Fruit fly (Drosophila melanogaster) whole organism, embryonic: ENCODE results near the gene CG7557.
A peak's percentile ranks its signal among the peaks of the same experiment; 100 is the strongest.

Source experiments
- Atf-2 ChIP-seq: fragments of 200-800 bp; sonication (Bioruptor generic); optimal IDR thresholded peaks from 2 replicates; lab custom pipeline; 2016; ENCODE audit warnings: missing biosample characterization, missing genetic modification characterization
- CG10462 ChIP-seq: fragments of 200-800 bp; sonication (Bioruptor generic); optimal IDR thresholded peaks from 2 replicates; lab custom pipeline; 2016; ENCODE audit warnings: missing biosample characterization, missing genetic modification characterization
- CG10565 ChIP-seq: fragments of 200-800 bp; sonication (Bioruptor generic); optimal IDR thresholded peaks from 3 replicates; lab custom pipeline; 2016; ENCODE audit warnings: missing biosample characterization, mild to moderate bottlenecking, missing genetic modification characterization
- CG11695 ChIP-seq: fragments of 200-800 bp; sonication (Bioruptor generic); IDR thresholded peaks from 3 replicates; pipeline ENCODE4 v1.3.6; 2022; ENCODE audit warnings: missing biosample characterization, missing genetic modification characterization
- CG12236 ChIP-seq: fragments of 200-800 bp; sonication (Bioruptor generic); optimal IDR thresholded peaks from 2 replicates; lab custom pipeline; 2016; ENCODE audit warnings: missing biosample characterization, missing genetic modification characterization
- CG12299 ChIP-seq: fragments of 200-800 bp; sonication (Bioruptor generic); optimal IDR thresholded peaks from 2 replicates; lab custom pipeline; 2018; ENCODE audit warnings: missing biosample characterization, mild to moderate bottlenecking, missing genetic modification characterization
- CG1233 ChIP-seq: fragments of 200-800 bp; sonication (Bioruptor generic); optimal IDR thresholded peaks from 4 replicates; lab custom pipeline; 2018; ENCODE audit warnings: missing biosample characterization, mild to moderate bottlenecking, missing genetic modification characterization
- CG12769 ChIP-seq: fragments of 200-800 bp; sonication (Bioruptor generic); optimal IDR thresholded peaks from 2 replicates; lab custom pipeline; 2019; ENCODE audit warnings: missing biosample characterization, mild to moderate bottlenecking, missing genetic modification characterization, moderate library complexity
- CG13287 ChIP-seq: fragments of 200-800 bp; sonication (Bioruptor generic); IDR thresholded peaks from 2 replicates; pipeline ENCODE4 v1.3.6; 2022; ENCODE audit warnings: missing biosample characterization, missing genetic modification characterization; ENCODE audit not compliant: partially characterized antibody
- CG13894 ChIP-seq: fragments of 200-800 bp; sonication (Bioruptor generic); optimal IDR thresholded peaks from 3 replicates; lab custom pipeline; 2018; ENCODE audit warnings: missing biosample characterization, mild to moderate bottlenecking, missing genetic modification characterization, moderate library complexity
- CG14710 ChIP-seq: fragments of 200-800 bp; sonication (Bioruptor generic); optimal IDR thresholded peaks from 3 replicates; lab custom pipeline; 2019; ENCODE audit warnings: missing biosample characterization, mild to moderate bottlenecking, missing genetic modification characterization, moderate library complexity
- CG14860 ChIP-seq: fragments of 200-800 bp; sonication (Bioruptor generic); IDR thresholded peaks from 3 replicates; pipeline ENCODE4 v1.3.6; 2022; ENCODE audit warnings: missing biosample characterization, missing genetic modification characterization; ENCODE audit not compliant: partially characterized antibody
- CG15011 ChIP-seq: fragments of 200-800 bp; sonication (Bioruptor generic); optimal IDR thresholded peaks from 3 replicates; lab custom pipeline; 2018; ENCODE audit warnings: missing biosample characterization, mild to moderate bottlenecking, missing genetic modification characterization
- CG2129 ChIP-seq: fragments of 200-800 bp; sonication (Bioruptor generic); IDR thresholded peaks from 2 replicates; pipeline ENCODE4 v1.3.6; 2022; ENCODE audit warnings: missing biosample characterization, missing genetic modification characterization; ENCODE audit not compliant: partially characterized antibody
- CG2712 ChIP-seq: fragments of 200-800 bp; optimal IDR thresholded peaks from 3 replicates; lab custom pipeline; 2019; ENCODE audit warnings: missing biosample characterization, mild to moderate bottlenecking, missing genetic modification characterization, moderate library complexity
- CG2889 ChIP-seq: fragments of 200-800 bp; sonication (Bioruptor generic); IDR thresholded peaks from 3 replicates; pipeline ENCODE4 v1.3.6; 2022; ENCODE audit warnings: missing biosample characterization, missing genetic modification characterization
- CG3065 ChIP-seq: fragments of 200-800 bp; sonication (Bioruptor generic); optimal IDR thresholded peaks from 2 replicates; lab custom pipeline; 2016; ENCODE audit warnings: missing biosample characterization, missing genetic modification characterization
- CG32532 ChIP-seq: fragments of 200-800 bp; sonication (Bioruptor generic); IDR thresholded peaks from 2 replicates; pipeline ENCODE4 v1.3.6; 2022; ENCODE audit warnings: missing biosample characterization, missing genetic modification characterization
- CG4360 ChIP-seq: fragments of 200-800 bp; sonication (Bioruptor generic); IDR thresholded peaks from 2 replicates; pipeline ENCODE4 v1.3.6; 2022; ENCODE audit warnings: missing biosample characterization, missing genetic modification characterization
- CG4854 ChIP-seq: fragments of 200-800 bp; sonication (Bioruptor generic); optimal IDR thresholded peaks from 2 replicates; lab custom pipeline; 2016; ENCODE audit warnings: missing biosample characterization, missing genetic modification characterization, inconsistent platforms
- CG6791 ChIP-seq: fragments of 200-800 bp; sonication (Bioruptor generic); IDR thresholded peaks from 3 replicates; pipeline ENCODE4 v1.3.6; 2022; ENCODE audit warnings: missing biosample characterization, missing genetic modification characterization; ENCODE audit not compliant: partially characterized antibody
- CG8281 ChIP-seq: fragments of 200-800 bp; sonication (Bioruptor generic); optimal IDR thresholded peaks from 2 replicates; lab custom pipeline; 2018; ENCODE audit warnings: missing biosample characterization, mild to moderate bottlenecking, missing genetic modification characterization, moderate library complexity
- CG8290 ChIP-seq, 3 experiments: fragments of 200-800 bp; sonication (Bioruptor generic); optimal IDR thresholded peaks; 2 replicates each; lab custom pipeline; 2016 to 2019; ENCODE audit warnings: missing biosample characterization in 3 of 3, missing genetic modification characterization in 3 of 3, mild to moderate bottlenecking in 2 of 3, moderate library complexity in 1 of 3
- Chrac-16 ChIP-seq: fragments of 200-800 bp; sonication (Bioruptor generic); optimal IDR thresholded peaks from 3 replicates; lab custom pipeline; 2016; ENCODE audit warnings: missing biosample characterization, missing genetic modification characterization
- E2f1 ChIP-seq: fragments of 200-800 bp; sonication (Bioruptor generic); IDR thresholded peaks from 2 replicates; pipeline ENCODE4 v1.3.6; 2022; ENCODE audit warnings: missing biosample characterization, missing genetic modification characterization
- Hey ChIP-seq: fragments of 200-800 bp; sonication (Bioruptor generic); optimal IDR thresholded peaks from 3 replicates; lab custom pipeline; 2018; ENCODE audit warnings: missing biosample characterization, mild to moderate bottlenecking, missing genetic modification characterization
- Hr51 ChIP-seq, 2 experiments: fragments of 200-800 bp; sonication (Bioruptor generic); optimal IDR thresholded peaks; 2 replicates in 1 of 2; 3 replicates in 1 of 2; lab custom pipeline; 2016 to 2018; ENCODE audit warnings: missing biosample characterization in 2 of 2, missing genetic modification characterization in 2 of 2, mild to moderate bottlenecking in 1 of 2, moderate library complexity in 1 of 2
- Jarid2 ChIP-seq: fragments of 200-800 bp; sonication (Bioruptor generic); optimal IDR thresholded peaks from 3 replicates; lab custom pipeline; 2017; ENCODE audit warnings: mild to moderate bottlenecking, missing biosample characterization, missing genetic modification reagents, missing genetic modification characterization
- Mes4 ChIP-seq: fragments of 200-800 bp; sonication (Bioruptor generic); optimal IDR thresholded peaks from 2 replicates; lab custom pipeline; 2016; ENCODE audit warnings: missing biosample characterization, missing genetic modification characterization
- NFAT ChIP-seq: fragments of 200-800 bp; sonication (Bioruptor generic); IDR thresholded peaks from 2 replicates; pipeline ENCODE4 v1.3.6; 2022; ENCODE audit warnings: missing biosample characterization, missing genetic modification characterization
- Opbp ChIP-seq: fragments of 200-800 bp; sonication (Bioruptor generic); IDR thresholded peaks from 3 replicates; pipeline ENCODE4 v1.3.6; 2022; ENCODE audit warnings: missing biosample characterization, missing genetic modification characterization; ENCODE audit not compliant: partially characterized antibody
- aop ChIP-seq: fragments of 200-800 bp; sonication (Bioruptor generic); IDR thresholded peaks from 2 replicates; pipeline ENCODE4 v1.3.6; 2022; ENCODE audit warnings: missing biosample characterization, missing genetic modification characterization
- bowl ChIP-seq: fragments of 200-800 bp; sonication (Bioruptor generic); IDR thresholded peaks from 2 replicates; pipeline ENCODE4 v1.3.6; 2022; ENCODE audit warnings: missing biosample characterization, missing genetic modification characterization
- chinmo ChIP-seq: fragments of 200-800 bp; sonication (Bioruptor generic); IDR thresholded peaks from 4 replicates; pipeline ENCODE4 v1.3.6; 2022; ENCODE audit warnings: missing biosample characterization, missing genetic modification characterization; ENCODE audit not compliant: partially characterized antibody
- disco-r ChIP-seq: fragments of 200-800 bp; sonication (Bioruptor generic); optimal IDR thresholded peaks from 2 replicates; lab custom pipeline; 2016; ENCODE audit warnings: missing biosample characterization, missing genetic modification characterization
- dm ChIP-seq: fragments of 200-800 bp; sonication (Bioruptor generic); optimal IDR thresholded peaks from 3 replicates; lab custom pipeline; 2016; ENCODE audit warnings: missing biosample characterization, missing genetic modification characterization
- dpn ChIP-seq, 2 experiments: fragments of 200-800 bp; sonication (Bioruptor generic); optimal IDR thresholded peaks; 3 replicates each; lab custom pipeline; 2016; ENCODE audit warnings: missing biosample characterization in 2 of 2, missing genetic modification characterization in 2 of 2
- emc ChIP-seq: fragments of 200-800 bp; sonication (Bioruptor generic); optimal IDR thresholded peaks from 2 replicates; lab custom pipeline; 2016; ENCODE audit warnings: missing biosample characterization, missing genetic modification characterization
- en ChIP-seq: fragments of 200-800 bp; sonication (Bioruptor generic); optimal IDR thresholded peaks from 2 replicates; lab custom pipeline; 2016; ENCODE audit warnings: missing biosample characterization, missing genetic modification characterization
- lilli ChIP-seq: fragments of 200-800 bp; sonication (Bioruptor generic); optimal IDR thresholded peaks from 3 replicates; lab custom pipeline; 2016; ENCODE audit warnings: missing biosample characterization, missing genetic modification characterization
- luna ChIP-seq: fragments of 200-800 bp; sonication (Bioruptor generic); optimal IDR thresholded peaks from 2 replicates; lab custom pipeline; 2016; ENCODE audit warnings: missing biosample characterization, missing genetic modification characterization
- nerfin-2 ChIP-seq: fragments of 200-800 bp; sonication (Bioruptor generic); IDR thresholded peaks from 2 replicates; pipeline ENCODE4 v1.3.6; 2022; ENCODE audit warnings: missing biosample characterization, missing genetic modification characterization; ENCODE audit not compliant: partially characterized antibody
- oc ChIP-seq: fragments of 200-800 bp; sonication (Bioruptor generic); optimal IDR thresholded peaks from 2 replicates; lab custom pipeline; 2018; ENCODE audit warnings: missing biosample characterization, mild to moderate bottlenecking, missing genetic modification characterization, moderate library complexity
- ro ChIP-seq: fragments of 200-800 bp; sonication (Bioruptor generic); IDR thresholded peaks from 2 replicates; pipeline ENCODE4 v1.3.6; 2022; ENCODE audit warnings: missing biosample characterization, missing genetic modification characterization
- seq ChIP-seq: fragments of 200-800 bp; sonication (Bioruptor generic); IDR thresholded peaks from 2 replicates; pipeline ENCODE4 v1.3.6; 2022; ENCODE audit warnings: missing biosample characterization, missing genetic modification characterization
- slbo ChIP-seq: fragments of 200-800 bp; sonication (Bioruptor generic); IDR thresholded peaks from 2 replicates; pipeline ENCODE4 v1.3.6; 2022; ENCODE audit warnings: missing biosample characterization, missing genetic modification characterization
- slou ChIP-seq: fragments of 200-800 bp; sonication (Bioruptor generic); optimal IDR thresholded peaks from 3 replicates; lab custom pipeline; 2016; ENCODE audit warnings: missing biosample characterization, missing genetic modification characterization
- usp ChIP-seq: fragments of >200 bp; optimal IDR thresholded peaks from 2 replicates; lab custom pipeline; 2017; ENCODE audit warnings: missing biosample characterization, missing genetic modification characterization
- vvl ChIP-seq: fragments of 200-800 bp; sonication (Bioruptor generic); IDR thresholded peaks from 2 replicates; pipeline ENCODE4 v1.3.6; 2022; ENCODE audit warnings: missing biosample characterization, missing genetic modification characterization

Gene CG7557

DNA sequence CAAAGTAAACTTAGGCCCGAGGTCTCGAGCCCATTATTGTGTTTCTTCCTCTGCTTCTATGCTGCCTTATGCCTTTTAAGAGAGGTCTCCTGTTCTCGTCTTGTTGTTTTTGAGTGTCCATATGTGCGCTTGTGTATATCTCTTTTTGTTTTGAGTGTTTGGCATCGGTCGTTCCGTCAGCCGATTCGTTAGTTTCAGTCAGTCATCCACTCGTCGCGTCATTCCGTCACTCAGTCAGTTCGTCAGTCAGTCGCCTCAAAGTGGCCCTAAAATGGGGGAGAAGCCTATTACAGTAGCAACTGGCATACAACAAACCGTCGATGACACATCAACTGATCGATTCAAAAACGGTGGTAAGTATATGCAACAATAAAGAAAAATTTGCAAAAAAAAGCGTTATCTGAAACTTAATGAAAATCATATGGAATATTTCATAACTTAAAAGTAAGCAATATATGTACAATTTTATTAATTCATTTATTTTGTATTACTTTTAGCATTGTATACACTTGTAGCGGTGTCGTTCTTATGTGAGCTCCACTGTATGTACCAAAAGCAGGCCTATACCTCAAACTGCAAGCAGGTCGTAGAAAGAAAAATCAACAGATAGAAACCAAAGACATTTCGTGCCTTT is 26.8 kb upstream of the CG7557 start (continued):
- TF ChIP-seq Hr51 (GFP tag; optimal IDR thresholded peaks at IDR 0.05; lab: Kevin White, UChicago) (peak; percentile 93 to 94), chinmo (GFP tag; lab: Robert Waterston, UW) (peak; percentile 76; the same call in 1 of the 4 replicates), slbo (peak; percentile 96), CG10462 (peak; percentile 68), Opbp (GFP tag; lab: Robert Waterston, UW) (no peak), bowl (GFP tag; lab: Robert Waterston, UW) (peak; percentile 96), dpn (GFP tag; optimal IDR thresholded peaks at IDR 0.05; lab: Kevin White, UChicago) (peak; percentile 84 to 91), CG12236 (GFP tag; lab: Kevin White, UChicago) (peak; percentile 50), Atf-2 (GFP tag; lab: Kevin White, UChicago) (peak; percentile 83), CG15011 (peak; percentile 86), seq (GFP tag; lab: Robert Waterston, UW) (peak; percentile 97), CG8281 (tag; lab: Kevin White, UChicago) (peak; percentile 99), nerfin-2 (GFP tag; lab: Robert Waterston, UW) (no peak), NFAT (GFP tag; lab: Robert Waterston, UW) (peak; percentile 68), oc (tag; lab: Kevin White, UChicago) (peak; percentile 95), lilli (GFP tag; lab: Kevin White, UChicago) (peak; percentile 86), CG4360 (GFP tag; lab: Robert Waterston, UW) (no peak), CG4854 (GFP tag; lab: Kevin White, UChicago) (peak; percentile 76), Jarid2 (GFP tag; lab: Kevin White, UChicago) (peak; percentile 72), CG13894 (no peak), slou (GFP tag; lab: Kevin White, UChicago) (peak; percentile 68), CG10565 (GFP tag; lab: Kevin White, UChicago) (peak; percentile 70), disco-r (GFP tag; lab: Kevin White, UChicago) (peak; percentile 53), CG11695 (GFP tag; lab: Robert Waterston, UW) (peak; percentile 97), CG8290 (GFP tag; optimal IDR thresholded peaks at IDR 0.05; lab: Kevin White, UChicago) (peak; percentile 86), CG8290 (tag; optimal IDR thresholded peaks at IDR 0.05; lab: Kevin White, UChicago) (peak; percentile 84 to 93), luna (GFP tag; lab: Kevin White, UChicago) (no peak), CG2712 (peak; percentile 98), en (peak; percentile 84), CG3065 (GFP tag; lab: Kevin White, UChicago) (peak; percentile 72), aop (GFP tag; lab: Robert Waterston, UW) (peak; percentile 97), E2f1 (GFP tag; lab: Robert Waterston, UW) (peak; percentile 93), Hey (peak; percentile 56), CG14860 (GFP tag; lab: Robert Waterston, UW) (no peak), emc (GFP tag; lab: Kevin White, UChicago) (peak; percentile 43), CG13287 (no peak), CG6791 (no peak), vvl (GFP tag; lab: Robert Waterston, UW) (peak; percentile 96), dm (GFP tag; lab: Kevin White, UChicago) (peak; percentile 86), Mes4 (GFP tag; lab: Kevin White, UChicago) (peak; percentile 96), CG2889 (GFP tag; lab: Robert Waterston, UW) (peak; percentile 96), CG12299 (tag; lab: Kevin White, UChicago) (peak; percentile 87), ro (GFP tag; lab: Robert Waterston, UW) (peak; percentile 93), CG1233 (peak; percentile 94), CG32532 (GFP tag; lab: Robert Waterston, UW) (peak; percentile 92), CG2129 (GFP tag; lab: Robert Waterston, UW) (no peak), CG12769 (tag; lab: Kevin White, UChicago) (peak; percentile 94), usp (no peak), CG14710 (tag; lab: Kevin White, UChicago) (peak; percentile 97), Chrac-16 (GFP tag; lab: Kevin White, UChicago) (peak; percentile 90)
